Fruit fly (Drosophila melanogaster) whole organism, embryonic: ENCODE data around the gene CG42781.

Source experiments
- CG11504 ChIP-seq: fragments of 200-800 bp; sonication (Bioruptor generic); optimal IDR thresholded peaks from 3 replicates; lab custom pipeline; 2019; ENCODE audit warnings: missing biosample characterization, mild to moderate bottlenecking, missing genetic modification characterization, moderate library complexity
- CG12219 ChIP-seq: fragments of 200-800 bp; sonication (Bioruptor generic); optimal IDR thresholded peaks from 3 replicates; lab custom pipeline; 2018; ENCODE audit warnings: missing biosample characterization, mild to moderate bottlenecking, missing genetic modification characterization
- CG12769 ChIP-seq: fragments of 200-800 bp; sonication (Bioruptor generic); optimal IDR thresholded peaks from 2 replicates; lab custom pipeline; 2019; ENCODE audit warnings: missing biosample characterization, mild to moderate bottlenecking, missing genetic modification characterization, moderate library complexity
- CG13424 ChIP-seq: fragments of 200-800 bp; sonication (Bioruptor generic); optimal IDR thresholded peaks from 2 replicates; lab custom pipeline; 2019; ENCODE audit warnings: missing biosample characterization, mild to moderate bottlenecking, missing genetic modification characterization, moderate library complexity
- CG14710 ChIP-seq: fragments of 200-800 bp; sonication (Bioruptor generic); optimal IDR thresholded peaks from 3 replicates; lab custom pipeline; 2019; ENCODE audit warnings: missing biosample characterization, mild to moderate bottlenecking, missing genetic modification characterization, moderate library complexity
- CG15269 ChIP-seq: fragments of 200-800 bp; sonication (Bioruptor generic); optimal IDR thresholded peaks from 2 replicates; lab custom pipeline; 2018; ENCODE audit warnings: missing biosample characterization, mild to moderate bottlenecking, missing genetic modification characterization, moderate library complexity
- CG15696 ChIP-seq: fragments of 200-800 bp; sonication (Bioruptor generic); optimal IDR thresholded peaks from 2 replicates; lab custom pipeline; 2019; ENCODE audit warnings: missing biosample characterization, mild to moderate bottlenecking, missing genetic modification characterization, moderate library complexity
- CG16815 ChIP-seq: fragments of 200-800 bp; sonication (Bioruptor generic); optimal IDR thresholded peaks from 3 replicates; lab custom pipeline; 2017; ENCODE audit warnings: missing biosample characterization, mild to moderate bottlenecking, missing genetic modification characterization
- CG17328 ChIP-seq: fragments of 200-800 bp; sonication (Bioruptor generic); IDR thresholded peaks from 2 replicates; pipeline ENCODE4 v1.3.6; 2022; ENCODE audit warnings: missing biosample characterization, missing genetic modification characterization
- CG17361 ChIP-seq: fragments of 200-800 bp; sonication (Bioruptor generic); IDR thresholded peaks from 3 replicates; pipeline ENCODE4 v1.3.6; 2022; ENCODE audit warnings: missing biosample characterization, missing genetic modification characterization
- CG2678 ChIP-seq: fragments of 200-800 bp; sonication (Bioruptor generic); optimal IDR thresholded peaks from 3 replicates; lab custom pipeline; 2019; ENCODE audit warnings: missing biosample characterization, mild to moderate bottlenecking, missing genetic modification characterization, moderate library complexity
- CG33557 ChIP-seq: fragments of 200-800 bp; sonication (Bioruptor generic); optimal IDR thresholded peaks from 2 replicates; lab custom pipeline; 2019; ENCODE audit warnings: missing biosample characterization, mild to moderate bottlenecking, missing genetic modification characterization, moderate library complexity
- CG3407 ChIP-seq: fragments of 200-800 bp; sonication (Bioruptor generic); optimal IDR thresholded peaks from 2 replicates; lab custom pipeline; 2018; ENCODE audit warnings: missing biosample characterization, mild to moderate bottlenecking, missing genetic modification characterization
- CG6654 ChIP-seq: fragments of 200-800 bp; sonication (Bioruptor generic); optimal IDR thresholded peaks from 2 replicates; lab custom pipeline; 2017; ENCODE audit warnings: missing biosample characterization, mild to moderate bottlenecking, missing genetic modification characterization
- CG6689 ChIP-seq: fragments of 200-800 bp; sonication (Bioruptor generic); IDR thresholded peaks from 2 replicates; pipeline ENCODE4 v1.3.6; 2022; ENCODE audit warnings: missing biosample characterization, missing genetic modification characterization
- CG8290 ChIP-seq, 3 experiments: fragments of 200-800 bp; sonication (Bioruptor generic); optimal IDR thresholded peaks; 2 replicates each; lab custom pipeline; 2016 to 2019; ENCODE audit warnings: missing biosample characterization in 3 of 3, missing genetic modification characterization in 3 of 3, mild to moderate bottlenecking in 2 of 3, moderate library complexity in 1 of 3
- CG8478 ChIP-seq: fragments of >200 bp; optimal IDR thresholded peaks from 2 replicates; lab custom pipeline; 2018
- CoRest ChIP-seq: fragments of 200-800 bp; sonication (Bioruptor generic); optimal IDR thresholded peaks from 3 replicates; lab custom pipeline; 2018; ENCODE audit warnings: missing biosample characterization, mild to moderate bottlenecking, missing genetic modification characterization, moderate library complexity
- Dfd ChIP-seq, 2 experiments: fragments of >200 bp; optimal IDR thresholded peaks; 2 replicates each; lab custom pipeline; 2017; ENCODE audit warnings: missing biosample characterization in 2 of 2, missing genetic modification characterization in 2 of 2
- Eip74EF ChIP-seq, 2 experiments: fragments of 200-800 bp in 1 of 2; fragments of >200 bp in 1 of 2; sonication (Bioruptor generic) in 1 of 2; optimal IDR thresholded peaks; 2 replicates each; lab custom pipeline; 2017 to 2019; ENCODE audit warnings: missing biosample characterization in 2 of 2, missing genetic modification characterization in 2 of 2, mild to moderate bottlenecking in 1 of 2, moderate library complexity in 1 of 2
- Gug ChIP-seq: fragments of 200-800 bp; sonication (Bioruptor generic); IDR thresholded peaks from 4 replicates; pipeline ENCODE4 v1.3.6; 2022; ENCODE audit warnings: missing biosample characterization, missing genetic modification characterization
- H15 ChIP-seq: fragments of 200-800 bp; sonication (Bioruptor generic); IDR thresholded peaks from 3 replicates; pipeline ENCODE4 v1.3.6; 2022; ENCODE audit warnings: missing biosample characterization, missing genetic modification characterization
- Oli ChIP-seq: fragments of 200-800 bp; sonication (Bioruptor generic); optimal IDR thresholded peaks from 2 replicates; lab custom pipeline; 2018; ENCODE audit warnings: missing biosample characterization, mild to moderate bottlenecking, missing genetic modification characterization, moderate library complexity
- bsh ChIP-seq, 2 experiments: fragments of 200-800 bp; sonication (Bioruptor generic); optimal IDR thresholded peaks; 2 replicates each; lab custom pipeline; 2017 to 2018; ENCODE audit warnings: mild to moderate bottlenecking in 2 of 2, missing biosample characterization in 2 of 2, missing genetic modification characterization in 2 of 2, moderate library complexity in 1 of 2
- cato ChIP-seq: fragments of 200-800 bp; sonication (Bioruptor generic); optimal IDR thresholded peaks from 2 replicates; lab custom pipeline; 2016; ENCODE audit warnings: missing biosample characterization, missing genetic modification characterization, borderline replicate concordance
- chm ChIP-seq: fragments of 200-800 bp; sonication (Bioruptor generic); IDR thresholded peaks from 2 replicates; pipeline ENCODE4 v1.3.6; 2022; ENCODE audit warnings: missing biosample characterization, missing genetic modification characterization
- da ChIP-seq: fragments of 200-800 bp; sonication (Bioruptor generic); optimal IDR thresholded peaks from 2 replicates; lab custom pipeline; 2016; ENCODE audit warnings: missing biosample characterization, missing genetic modification characterization
- dmrt99B ChIP-seq: fragments of 200-800 bp; sonication (Bioruptor generic); optimal IDR thresholded peaks from 2 replicates; lab custom pipeline; 2018; ENCODE audit warnings: missing biosample characterization, mild to moderate bottlenecking, missing genetic modification characterization, moderate library complexity
- fd96Cb ChIP-seq: fragments of 200-800 bp; sonication (Bioruptor generic); optimal IDR thresholded peaks from 2 replicates; lab custom pipeline; 2018; ENCODE audit warnings: missing biosample characterization, mild to moderate bottlenecking, missing genetic modification characterization, moderate library complexity
- gcm ChIP-seq: fragments of 200-800 bp; sonication (Bioruptor generic); optimal IDR thresholded peaks from 2 replicates; lab custom pipeline; 2019; ENCODE audit warnings: missing biosample characterization, mild to moderate bottlenecking, missing genetic modification characterization, moderate library complexity
- grau ChIP-seq: fragments of 200-800 bp; optimal IDR thresholded peaks from 3 replicates; lab custom pipeline; 2019; ENCODE audit warnings: missing biosample characterization, mild to moderate bottlenecking, missing genetic modification characterization, moderate library complexity
- gsb-n ChIP-seq: fragments of 200-800 bp; sonication (Bioruptor generic); optimal IDR thresholded peaks from 3 replicates; lab custom pipeline; 2018; ENCODE audit warnings: missing biosample characterization, mild to moderate bottlenecking, missing genetic modification characterization
- hth ChIP-seq: fragments of >200 bp; optimal IDR thresholded peaks from 2 replicates; lab custom pipeline; 2017; ENCODE audit warnings: inconsistent platforms
- jing ChIP-seq: fragments of 200-800 bp; sonication (Bioruptor generic); optimal IDR thresholded peaks from 2 replicates; lab custom pipeline; 2018; ENCODE audit warnings: missing biosample characterization, mild to moderate bottlenecking, missing genetic modification characterization
- kah ChIP-seq: fragments of 200-800 bp; sonication (Bioruptor generic); optimal IDR thresholded peaks from 2 replicates; lab custom pipeline; 2018; ENCODE audit warnings: missing biosample characterization, mild to moderate bottlenecking, missing genetic modification characterization
- lola ChIP-seq, 3 experiments: fragments of >200 bp in 2 of 3; fragments of 200-800 bp in 1 of 3; sonication (Bioruptor generic) in 1 of 3; optimal IDR thresholded peaks; 2 replicates each; lab custom pipeline; 2017 to 2019; ENCODE audit warnings: missing biosample characterization in 3 of 3, missing genetic modification characterization in 3 of 3, mild to moderate bottlenecking in 1 of 3, moderate library complexity in 1 of 3
- nerfin-1 ChIP-seq: fragments of 200-800 bp; sonication (Bioruptor generic); optimal IDR thresholded peaks from 3 replicates; lab custom pipeline; 2019; ENCODE audit warnings: missing biosample characterization, mild to moderate bottlenecking, missing genetic modification characterization, moderate library complexity
- nmo ChIP-seq: fragments of 200-800 bp; sonication (Bioruptor generic); optimal IDR thresholded peaks from 2 replicates; lab custom pipeline; 2018; ENCODE audit warnings: missing biosample characterization, mild to moderate bottlenecking, missing genetic modification characterization, moderate library complexity
- nom ChIP-seq: fragments of 200-800 bp; sonication (Bioruptor generic); optimal IDR thresholded peaks from 2 replicates; lab custom pipeline; 2017; ENCODE audit warnings: missing biosample characterization, missing genetic modification characterization, mild to moderate bottlenecking, moderate library complexity, missing genetic modification reagents
- ro ChIP-seq: fragments of 200-800 bp; sonication (Bioruptor generic); IDR thresholded peaks from 2 replicates; pipeline ENCODE4 v1.3.6; 2022; ENCODE audit warnings: missing biosample characterization, missing genetic modification characterization
- sens ChIP-seq: fragments of 200-800 bp; sonication (Bioruptor generic); peaks from one replicate; lab custom pipeline; 2016; ENCODE audit warnings: missing biosample characterization, missing genetic modification characterization
- sens-2 ChIP-seq: fragments of 200-800 bp; sonication (Bioruptor generic); IDR thresholded peaks from 2 replicates; pipeline ENCODE4 v1.3.6; 2022; ENCODE audit warnings: missing biosample characterization, missing genetic modification characterization
- seq ChIP-seq: fragments of 200-800 bp; sonication (Bioruptor generic); IDR thresholded peaks from 2 replicates; pipeline ENCODE4 v1.3.6; 2022; ENCODE audit warnings: missing biosample characterization, missing genetic modification characterization
- tap ChIP-seq: fragments of 200-800 bp; optimal IDR thresholded peaks from 3 replicates; lab custom pipeline; 2019; ENCODE audit warnings: missing biosample characterization, mild to moderate bottlenecking, missing genetic modification characterization, moderate library complexity
- tll ChIP-seq, 2 experiments: fragments of 200-800 bp in 1 of 2; fragments of >200 bp in 1 of 2; sonication (Bioruptor generic) in 1 of 2; optimal IDR thresholded peaks; 2 replicates each; lab custom pipeline; 2017 to 2019; ENCODE audit warnings: missing biosample characterization in 2 of 2, missing genetic modification characterization in 2 of 2, mild to moderate bottlenecking in 1 of 2, moderate library complexity in 1 of 2
- trem ChIP-seq: fragments of 200-800 bp; optimal IDR thresholded peaks from 3 replicates; lab custom pipeline; 2019; ENCODE audit warnings: missing biosample characterization, mild to moderate bottlenecking, missing genetic modification characterization, moderate library complexity
- twi ChIP-seq: fragments of 200-800 bp; optimal IDR thresholded peaks from 2 replicates; lab custom pipeline; 2019; ENCODE audit warnings: missing biosample characterization, mild to moderate bottlenecking, missing genetic modification characterization, moderate library complexity
- unpg ChIP-seq: fragments of 200-800 bp; sonication (Bioruptor generic); optimal IDR thresholded peaks from 3 replicates; lab custom pipeline; 2018; ENCODE audit warnings: missing biosample characterization, mild to moderate bottlenecking, missing genetic modification characterization, moderate library complexity

CG42781 gene

DNA sequence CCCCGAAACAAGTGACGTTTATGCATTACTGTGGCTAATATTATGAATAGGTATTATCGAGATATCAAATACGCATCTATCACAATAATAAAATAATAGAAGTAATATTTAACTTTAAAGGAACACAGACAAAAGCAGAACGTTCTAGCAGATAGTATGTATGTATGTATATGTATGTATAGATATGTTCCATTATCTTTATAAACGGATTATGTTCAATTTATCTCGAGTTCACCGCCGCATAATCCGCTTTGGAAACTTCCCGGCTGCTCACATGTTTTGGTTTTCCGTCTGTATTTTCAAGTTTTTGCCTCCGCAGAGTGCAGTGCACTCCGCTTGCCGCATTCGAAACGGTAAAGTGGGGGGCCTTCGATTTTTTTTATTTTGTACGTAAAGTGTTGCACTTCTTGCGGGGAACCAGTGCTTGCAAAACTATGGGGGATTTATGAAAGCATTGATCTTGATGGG, 47.2 kb downstream of the CG42781 start (continued):
- TF ChIP-seq grau (peak; percentile 19), CG16815 (GFP tag; lab: Kevin White, UChicago) (peak; percentile 7), trem (tag; lab: Kevin White, UChicago) (peak; percentile 42), CG6654 (GFP tag; lab: Kevin White, UChicago) (peak; percentile 93), CG33557 (GFP tag; lab: Kevin White, UChicago) (peak; percentile 17), sens-2 (GFP tag; lab: Robert Waterston, UW) (peak; percentile 19), CG6689 (0 out of 2 replicates have a peak, but pooled peaks have one; percentile 8), CG15269 (tag; lab: Kevin White, UChicago) (peak; percentile 43), ro (GFP tag; lab: Robert Waterston, UW) (no peak), CG15696 (tag; lab: Kevin White, UChicago) (peak; percentile 10), CG17361 (GFP tag; lab: Robert Waterston, UW) (no peak), CG12219 (GFP tag; lab: Kevin White, UChicago) (peak; percentile 26), tap (tag; lab: Kevin White, UChicago) (peak; percentile 32), sens (GFP tag; lab: Kevin White, UChicago) (peak; percentile 94), gcm (GFP tag; lab: Kevin White, UChicago) (peak; percentile 50), CG17328 (GFP tag; lab: Robert Waterston, UW) (peak; percentile 59), CoRest (tag; lab: Kevin White, UChicago) (peak; percentile 11), seq (GFP tag; lab: Robert Waterston, UW) (0 out of 2 replicates have a peak, but pooled peaks have one; percentile 23), cato (GFP tag; lab: Kevin White, UChicago) (no peak), Eip74EF (GFP tag; optimal IDR thresholded peaks at IDR 0.05; lab: Kevin White, UChicago) (peak in 1 of 2 experiments; percentile 29), hth (no peak), unpg (peak; percentile 69), Oli (tag; lab: Kevin White, UChicago) (peak; percentile 19), Gug (no peak), nmo (GFP tag; lab: Kevin White, UChicago) (peak; percentile 64), CG8478 (lab: Kevin White, UChicago) (no peak), nerfin-1 (tag; lab: Kevin White, UChicago) (peak; percentile 27), kah (GFP tag; lab: Kevin White, UChicago) (peak; percentile 36), jing (GFP tag; lab: Kevin White, UChicago) (no peak), CG3407 (GFP tag; lab: Kevin White, UChicago) (peak; percentile 1), CG11504 (tag; lab: Kevin White, UChicago) (peak; percentile 77), twi (tag; lab: Kevin White, UChicago) (peak; percentile 26), CG13424 (tag; lab: Kevin White, UChicago) (peak; percentile 56), CG12769 (tag; lab: Kevin White, UChicago) (peak; percentile 29), chm (GFP tag; lab: Robert Waterston, UW) (peak; percentile 10; the same call in 1 of the 2 replicates), CG14710 (tag; lab: Kevin White, UChicago) (peak; percentile 46), H15 (0 out of 3 replicates have a peak, but pooled peaks have one; percentile 34), fd96Cb (tag; lab: Kevin White, UChicago) (peak; percentile 42), dmrt99B (tag; lab: Kevin White, UChicago) (peak; percentile 56), bsh (GFP tag; optimal IDR thresholded peaks at IDR 0.05; lab: Kevin White, UChicago) (peak in 1 of 2 experiments; percentile 74), CG2678 (tag; lab: Kevin White, UChicago) (peak; percentile 75), CG8290 (GFP tag; optimal IDR thresholded peaks at IDR 0.05; lab: Kevin White, UChicago) (peak; percentile 27), CG8290 (tag; optimal IDR thresholded peaks at IDR 0.05; lab: Kevin White, UChicago) (no peak), lola (GFP tag; optimal IDR thresholded peaks at IDR 0.05; lab: Kevin White, UChicago) (peak in 1 of 3 experiments; percentile 58), gsb-n (peak; percentile 62), da (no peak), nom (peak; percentile 62), tll (GFP tag; optimal IDR thresholded peaks at IDR 0.05; lab: Kevin White, UChicago) (peak in 1 of 2 experiments; percentile 7), Dfd (GFP tag; optimal IDR thresholded peaks at IDR 0.05; lab: Kevin White, UChicago) (no peak)
